Worm (Caenorhabditis elegans) whole organism, young adult: Measurements from ENCODE around the gene fbxb-14.

Experiments used
- D2030.7 ChIP-seq: fragments of 200-800 bp; sonication (Bioruptor generic); IDR thresholded peaks from 2 replicates; pipeline ENCODE4 v1.3.6; 2022; ENCODE audit warnings: missing genetic modification reagents, missing genetic modification characterization, missing compliant biosample characterization
- F33H1.4 ChIP-seq: fragments of 200-800 bp; sonication (Bioruptor generic); IDR thresholded peaks from 2 replicates; pipeline ENCODE4 v1.3.6; 2022; ENCODE audit warnings: missing genetic modification reagents, missing genetic modification characterization, missing compliant biosample characterization
- F39B2.1 ChIP-seq: fragments of 200-800 bp; sonication (Bioruptor generic); IDR thresholded peaks from 2 replicates; pipeline ENCODE4 v1.3.6; 2022; ENCODE audit warnings: missing genetic modification reagents, missing genetic modification characterization, missing compliant biosample characterization
- F49E8.2 ChIP-seq: sonication (generic microtip); optimal IDR thresholded peaks from 3 replicates; lab custom pipeline; 2017; ENCODE audit warnings: missing genetic modification characterization, mild to moderate bottlenecking, missing compliant biosample characterization, antibody characterized with exemption, moderate library complexity; ENCODE audit not compliant: insufficient read depth
- F52B5.7 ChIP-seq: sonication (generic microtip); optimal IDR thresholded peaks from 2 replicates; lab custom pipeline; 2016; ENCODE audit warnings: mild to moderate bottlenecking, missing genetic modification characterization, missing compliant biosample characterization
- T07F8.4 ChIP-seq: sonication (generic microtip); optimal IDR thresholded peaks from 2 replicates; lab custom pipeline; 2016; ENCODE audit warnings: mild to moderate bottlenecking, missing genetic modification characterization, moderate library complexity, missing compliant biosample characterization
- Y53F4B.3 ChIP-seq: fragments of 200-800 bp; sonication (Bioruptor generic); IDR thresholded peaks from 2 replicates; pipeline ENCODE4 v1.3.6; 2022; ENCODE audit warnings: missing genetic modification reagents, missing genetic modification characterization, missing compliant biosample characterization
- Y53G8AR.9 ChIP-seq: fragments of 200-800 bp; sonication (Bioruptor generic); conservative IDR thresholded peaks from 2 replicates; pipeline ENCODE4 v1.3.6; 2022; ENCODE audit warnings: missing genetic modification reagents, missing genetic modification characterization, missing compliant biosample characterization
- Y56A3A.18 ChIP-seq: fragments of 200-800 bp; sonication (Bioruptor generic); IDR thresholded peaks from 2 replicates; pipeline ENCODE4 v1.3.6; 2022; ENCODE audit warnings: missing genetic modification reagents, missing genetic modification characterization, missing compliant biosample characterization
- Y79H2A.3 ChIP-seq: fragments of 200-800 bp; sonication (Bioruptor generic); conservative IDR thresholded peaks from 2 replicates; pipeline ENCODE4 v1.3.6; 2022; ENCODE audit warnings: missing genetic modification reagents, missing genetic modification characterization, missing compliant biosample characterization
- akir-1 ChIP-seq: fragments of 200-800 bp; sonication (Bioruptor generic); optimal IDR thresholded peaks from 2 replicates; lab custom pipeline; 2018; ENCODE audit warnings: mild to moderate bottlenecking, missing genetic modification characterization, moderate library complexity, missing compliant biosample characterization
- aptf-2 ChIP-seq: fragments of 200-800 bp; sonication (Bioruptor generic); conservative IDR thresholded peaks from 2 replicates; pipeline ENCODE4 v1.3.6; 2022; ENCODE audit warnings: missing genetic modification reagents, missing genetic modification characterization, missing compliant biosample characterization
- attf-3 ChIP-seq: fragments of 200-800 bp; sonication (Bioruptor generic); conservative IDR thresholded peaks from 2 replicates; pipeline ENCODE4 v1.3.6; 2022; ENCODE audit warnings: missing genetic modification reagents, missing genetic modification characterization, missing compliant biosample characterization
- bed-1 ChIP-seq: fragments of 200-800 bp; sonication (Bioruptor generic); IDR thresholded peaks from 2 replicates; pipeline ENCODE4 v1.3.6; 2022; ENCODE audit warnings: missing genetic modification reagents, missing genetic modification characterization, missing compliant biosample characterization
- cebp-1 ChIP-seq, 2 experiments: fragments of 200-800 bp in 1 of 2; sonication (Bioruptor generic) in 1 of 2; sonication (generic microtip) in 1 of 2; IDR thresholded peaks in 1 of 2; optimal IDR thresholded peaks in 1 of 2; 2 replicates each; pipeline versions ENCODE4 v1.3.6 to Lab custom; 2017 to 2022; ENCODE audit warnings: missing compliant biosample characterization in 2 of 2, missing genetic modification characterization in 2 of 2, mild to moderate bottlenecking in 1 of 2, missing genetic modification reagents in 1 of 2, moderate library complexity in 1 of 2
- ceh-40 ChIP-seq: fragments of 200-800 bp; sonication (Bioruptor generic); IDR thresholded peaks from 2 replicates; pipeline ENCODE4 v1.3.6; 2022; ENCODE audit warnings: missing genetic modification characterization, missing compliant biosample characterization
- ceh-79 ChIP-seq: sonication (generic microtip); optimal IDR thresholded peaks from 2 replicates; lab custom pipeline; 2017; ENCODE audit warnings: mild to moderate bottlenecking, missing genetic modification characterization, missing compliant biosample characterization
- dpff-1 ChIP-seq: sonication (generic microtip); optimal IDR thresholded peaks from 2 replicates; lab custom pipeline; 2017; ENCODE audit warnings: mild to moderate bottlenecking, missing genetic modification characterization, missing compliant biosample characterization
- dpl-1 ChIP-seq: fragments of 150-350 bp; optimal IDR thresholded peaks from 2 replicates; lab custom pipeline; 2014; ENCODE audit warnings: missing biosample characterization, missing genetic modification reagents, missing genetic modification characterization
- ekl-4 ChIP-seq: fragments of 200-800 bp; sonication (Bioruptor generic); IDR thresholded peaks from 2 replicates; pipeline ENCODE4 v1.3.6; 2022; ENCODE audit warnings: missing genetic modification reagents, missing genetic modification characterization, missing compliant biosample characterization
- fkh-3 ChIP-seq: sonication (generic microtip); optimal IDR thresholded peaks from 2 replicates; lab custom pipeline; 2016; ENCODE audit warnings: mild to moderate bottlenecking, missing genetic modification characterization, missing compliant biosample characterization
- hlh-12 ChIP-seq: sonication (generic microtip); optimal IDR thresholded peaks from 2 replicates; lab custom pipeline; 2016; ENCODE audit warnings: missing genetic modification characterization, missing compliant biosample characterization
- hlh-26 ChIP-seq: fragments of 200-800 bp; sonication (Bioruptor generic); conservative IDR thresholded peaks from 2 replicates; pipeline ENCODE4 v1.3.6; 2022; ENCODE audit warnings: missing genetic modification reagents, missing genetic modification characterization, missing compliant biosample characterization
- hmg-1.2 ChIP-seq: fragments of 200-800 bp; sonication (Bioruptor generic); IDR thresholded peaks from 2 replicates; pipeline ENCODE4 v1.3.6; 2022; ENCODE audit warnings: missing genetic modification reagents, missing genetic modification characterization, missing compliant biosample characterization
- hrde-1 ChIP-seq: sonication (generic microtip); optimal IDR thresholded peaks from 2 replicates; lab custom pipeline; 2016; ENCODE audit warnings: missing genetic modification characterization, mild to moderate bottlenecking, missing compliant biosample characterization, moderate library complexity, missing genotype, missing genetic modification reagents, borderline replicate concordance
- hsf-1 ChIP-seq: fragments of 200-800 bp; sonication (Bioruptor generic); IDR thresholded peaks from 2 replicates; pipeline ENCODE4 v1.3.6; 2022; ENCODE audit warnings: missing genetic modification reagents, missing genetic modification characterization, missing compliant biosample characterization
- lin-26 ChIP-seq: fragments of 200-800 bp; sonication (Bioruptor generic); IDR thresholded peaks from 2 replicates; pipeline ENCODE4 v1.3.6; 2022; ENCODE audit warnings: missing genetic modification reagents, missing genetic modification characterization, missing compliant biosample characterization
- lsl-1 ChIP-seq: fragments of 200-800 bp; sonication (Bioruptor generic); optimal IDR thresholded peaks from 2 replicates; lab custom pipeline; 2018; ENCODE audit warnings: mild to moderate bottlenecking, missing genetic modification characterization, moderate library complexity, missing compliant biosample characterization
- lsy-27 ChIP-seq: sonication (generic microtip); optimal IDR thresholded peaks from 2 replicates; lab custom pipeline; 2017; ENCODE audit warnings: missing genetic modification characterization, mild to moderate bottlenecking, missing compliant biosample characterization, antibody characterized with exemption, missing genotype, borderline replicate concordance; ENCODE audit not compliant: insufficient read depth
- madf-6 ChIP-seq: fragments of 200-800 bp; sonication (Bioruptor generic); IDR thresholded peaks from 2 replicates; pipeline ENCODE4 v1.3.6; 2022; ENCODE audit warnings: missing genetic modification reagents, missing genetic modification characterization, missing compliant biosample characterization
- mel-28 ChIP-seq: sonication (generic microtip); optimal IDR thresholded peaks from 2 replicates; lab custom pipeline; 2016; ENCODE audit warnings: borderline replicate concordance, mild to moderate bottlenecking, missing genetic modification characterization, missing compliant biosample characterization
- nhr-27 ChIP-seq: fragments of 200-800 bp; sonication (Bioruptor generic); optimal IDR thresholded peaks from 2 replicates; lab custom pipeline; 2018; ENCODE audit warnings: mild to moderate bottlenecking, missing genetic modification characterization, moderate library complexity, missing compliant biosample characterization
- nhr-90 ChIP-seq: sonication (generic microtip); optimal IDR thresholded peaks from 2 replicates; lab custom pipeline; 2016; ENCODE audit warnings: missing genotype, mild to moderate bottlenecking, missing genetic modification characterization, missing compliant biosample characterization
- snpc-1.3 ChIP-seq: sonication (generic microtip); optimal IDR thresholded peaks from 2 replicates; lab custom pipeline; 2017; ENCODE audit warnings: missing genetic modification characterization, mild to moderate bottlenecking, missing compliant biosample characterization, antibody characterized with exemption, moderate library complexity, missing genotype, missing genetic modification reagents; ENCODE audit not compliant: insufficient read depth
- snpc-4 ChIP-seq, 5 experiments: fragments of 150-350 bp in 1 of 5; sonication (generic microtip) in 4 of 5; optimal IDR thresholded peaks; 2 replicates each; lab custom pipeline; 2014 to 2018; ENCODE audit warnings: missing genetic modification characterization in 5 of 5, missing biosample characterization in 3 of 5, antibody characterized with exemption in 2 of 5, mild to moderate bottlenecking in 2 of 5, missing compliant biosample characterization in 2 of 5, missing genotype in 2 of 5, moderate library complexity in 2 of 5, missing genetic modification reagents in 1 of 5
- tlf-1 ChIP-seq: fragments of 200-800 bp; sonication (Bioruptor generic); optimal IDR thresholded peaks from 2 replicates; lab custom pipeline; 2018; ENCODE audit warnings: mild to moderate bottlenecking, missing genetic modification characterization, missing compliant biosample characterization
- xnd-1 ChIP-seq: sonication (generic microtip); optimal IDR thresholded peaks from 2 replicates; lab custom pipeline; 2016; ENCODE audit warnings: missing genotype, missing genetic modification reagents, missing genetic modification characterization, missing compliant biosample characterization
- ztf-18 ChIP-seq: sonication (generic microtip); optimal IDR thresholded peaks from 2 replicates; lab custom pipeline; 2016; ENCODE audit warnings: missing genotype, mild to moderate bottlenecking, missing genetic modification characterization, missing compliant biosample characterization
- ztf-22 ChIP-seq: fragments of 200-800 bp; sonication (Bioruptor generic); optimal IDR thresholded peaks from 2 replicates; lab custom pipeline; 2018; ENCODE audit warnings: mild to moderate bottlenecking, missing genetic modification characterization, moderate library complexity, missing compliant biosample characterization

Gene fbxb-14

DNA sequence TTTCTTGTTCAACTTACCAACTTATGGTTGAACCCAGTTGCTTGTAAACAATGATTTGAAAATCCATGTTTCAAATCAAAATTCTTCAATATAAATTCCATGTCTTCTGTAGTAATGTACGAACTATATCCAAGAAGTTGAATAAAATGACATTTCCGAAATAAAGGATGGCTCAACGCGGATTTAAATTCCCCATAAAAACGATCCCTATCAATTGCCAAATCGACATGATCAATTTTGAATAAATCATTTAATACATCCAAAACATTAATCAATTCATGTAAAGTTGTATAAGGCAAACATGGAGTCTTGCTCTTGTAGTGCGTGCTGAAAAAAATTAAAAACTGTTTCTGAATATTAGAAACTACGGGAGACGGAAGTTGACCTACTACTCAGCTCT is 8.6 kb upstream of the fbxb-14 start, which contains the start of gene W08F4.10:
Gene W08F4.10, minus strand, starts transcription at position 101 of the 400 bp plus-strand sequence.
- TF ChIP-seq snpc-1.3 (tag; lab: Kevin White, UChicago) (no peak), madf-6 (GFP tag; lab: Robert Waterston, UW) (no peak), ztf-22 (no peak)

DNA sequence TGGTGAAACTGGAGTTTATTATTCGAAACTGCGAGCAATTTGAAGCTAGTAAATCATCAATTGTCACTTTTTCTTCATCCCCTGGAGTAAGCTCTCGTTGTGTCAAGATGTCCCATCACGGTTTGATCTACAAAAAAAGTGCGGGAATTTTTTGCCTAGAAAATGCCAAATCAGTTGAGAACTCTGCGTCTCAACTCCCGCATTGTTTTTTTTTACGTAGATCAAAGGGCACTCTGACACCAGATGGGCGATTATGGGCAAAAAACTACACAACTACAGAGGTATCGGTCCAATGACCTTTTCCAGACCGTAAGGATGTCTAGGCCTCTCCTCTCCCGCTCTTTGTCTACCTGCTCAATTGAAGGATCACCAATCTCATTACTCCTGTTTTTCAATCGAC is 5.0 kb upstream of the fbxb-14 start, which contains the start of gene fbxb-34:
Gene fbxb-34, plus strand, starts transcription at position 301 of the 400 bp plus-strand sequence.
- TF ChIP-seq hlh-12: no peak
- no peak for TF ChIP-seq T07F8.4
- TF ChIP-seq F33H1.4 (GFP tag; lab: Robert Waterston, UW): no peak
- TF ChIP-seq madf-6 (GFP tag; lab: Robert Waterston, UW): no peak
- no peak for TF ChIP-seq Y53F4B.3 (GFP tag; lab: Robert Waterston, UW)
- no peak for TF ChIP-seq nhr-90 (tag; lab: Kevin White, UChicago)
- no peak for TF ChIP-seq ekl-4 (GFP tag; lab: Robert Waterston, UW)
- TF ChIP-seq hrde-1 (tag; lab: Kevin White, UChicago): no peak
- TF ChIP-seq tlf-1: no peak
- no peak for TF ChIP-seq F39B2.1 (GFP tag; lab: Robert Waterston, UW)
- TF ChIP-seq lsy-27 (tag; lab: Kevin White, UChicago): no peak
- TF ChIP-seq dpl-1 (GFP tag; lab: Kevin White, UChicago): no peak
- no peak for TF ChIP-seq aptf-2
- no peak for TF ChIP-seq nhr-27 (tag; lab: Kevin White, UChicago)
- TF ChIP-seq lin-26 (GFP tag; lab: Robert Waterston, UW): no peak
- no peak for TF ChIP-seq cebp-1 (GFP tag; IDR thresholded peaks at IDR 0.05; lab: Robert Waterston, UW)
- TF ChIP-seq cebp-1 (tag; optimal IDR thresholded peaks at IDR 0.05; lab: Kevin White, UChicago): no peak
- no peak for TF ChIP-seq ceh-79 (tag; lab: Kevin White, UChicago)

DNA sequence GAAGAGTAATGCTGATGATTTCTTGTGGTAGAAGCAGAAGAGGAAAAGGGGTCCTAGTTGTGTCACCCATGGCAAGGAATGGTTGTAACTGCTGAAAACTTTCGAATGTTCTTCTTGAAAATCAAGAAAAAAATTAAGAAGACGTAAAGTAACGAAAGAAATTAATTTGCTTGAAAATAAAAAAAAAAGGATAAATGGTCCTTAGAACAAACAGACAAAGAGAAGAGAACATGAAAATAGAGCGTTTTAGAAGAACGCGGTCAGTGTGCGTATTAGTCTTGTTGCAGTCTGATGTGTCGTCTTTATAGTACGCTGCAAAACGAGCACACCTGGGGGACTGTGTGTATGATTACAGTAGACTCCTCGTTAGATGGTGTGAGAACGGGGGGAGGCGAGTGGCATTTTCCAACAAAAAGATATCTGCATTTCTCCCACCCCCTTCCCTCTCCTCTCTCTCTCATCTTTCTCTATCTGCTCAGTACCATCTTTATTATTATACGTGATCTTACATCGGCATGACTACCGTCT is 1.8 kb upstream of the fbxb-14 start, which contains the start of the genes W08F4.12 and W08F4.13:
Gene W08F4.12, minus strand, starts transcription at position 101 of the 528 bp plus-strand sequence.
Gene W08F4.13, plus strand, starts transcription at position 478 of the 528 bp plus-strand sequence.
- TF ChIP-seq mel-28 (tag; lab: Kevin White, UChicago): no peak
- TF ChIP-seq hlh-26 (GFP tag; lab: Robert Waterston, UW): no peak
- no peak for TF ChIP-seq ceh-40 (GFP tag; lab: Robert Waterston, UW)
- no peak for TF ChIP-seq Y79H2A.3
- TF ChIP-seq dpl-1 (GFP tag; lab: Kevin White, UChicago): no peak
- no peak for TF ChIP-seq fkh-3 (tag; lab: Kevin White, UChicago)
- no peak for TF ChIP-seq F52B5.7
- TF ChIP-seq bed-1 (GFP tag; lab: Robert Waterston, UW): no peak
- TF ChIP-seq dpff-1 (tag; lab: Kevin White, UChicago): no peak
- TF ChIP-seq ztf-18 (tag; lab: Kevin White, UChicago): no peak
- TF ChIP-seq, all 124 proteins: peak for 0

DNA sequence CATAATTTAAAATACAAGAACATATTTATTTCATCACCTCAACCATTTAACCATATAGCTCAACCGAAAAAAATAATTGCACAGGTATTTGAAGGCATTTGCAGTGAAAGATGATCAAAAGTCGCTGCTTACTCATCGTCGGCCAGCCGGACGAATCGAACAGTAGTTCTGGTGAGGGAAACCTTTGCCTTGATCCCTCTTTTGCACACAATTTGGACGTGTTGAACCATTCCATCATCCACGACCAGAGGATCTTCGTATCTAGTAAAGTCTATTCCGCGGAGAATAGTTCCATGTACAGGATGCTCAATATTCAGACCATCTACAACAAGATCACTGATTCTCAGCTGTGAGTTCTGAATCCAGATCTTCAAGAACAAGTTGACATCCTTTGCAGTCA is 566 bp downstream of the fbxb-14 start:
- peak; percentile 1 for TF ChIP-seq lsl-1
- TF ChIP-seq Y53G8AR.9 (GFP tag; lab: Robert Waterston, UW): 0 out of 2 replicates have a peak, but pooled peaks have one; percentile 51
- TF ChIP-seq akir-1 (GFP tag; lab: Kevin White, UChicago): no peak
- TF ChIP-seq Y56A3A.18 (GFP tag; lab: Robert Waterston, UW): 0 out of 2 replicates have a peak, but pooled peaks have one; percentile 25
- TF ChIP-seq Y79H2A.3: 0 out of 2 replicates have a peak, but pooled peaks have one; percentile 7
- TF ChIP-seq hmg-1.2 (GFP tag; lab: Robert Waterston, UW): 0 out of 2 replicates have a peak, but pooled peaks have one; percentile 20
- no peak for TF ChIP-seq attf-3
- peak; percentile 32; the same call in 1 of the 2 replicates for TF ChIP-seq D2030.7 (GFP tag; lab: Robert Waterston, UW)
- peak; percentile 9 for TF ChIP-seq xnd-1 (tag; lab: Kevin White, UChicago)
- no peak for TF ChIP-seq snpc-4 (GFP tag; optimal IDR thresholded peaks at IDR 0.05; lab: Kevin White, UChicago)
- peak in 1 of 4 experiments; percentile 23 for TF ChIP-seq snpc-4 (tag; optimal IDR thresholded peaks at IDR 0.05; lab: Kevin White, UChicago)
- no peak for TF ChIP-seq aptf-2
- TF ChIP-seq hrde-1 (tag; lab: Kevin White, UChicago): peak; percentile 3
- peak; percentile 34 for TF ChIP-seq F49E8.2
- peak; percentile 66 for TF ChIP-seq ekl-4 (GFP tag; lab: Robert Waterston, UW)
- peak; percentile 45; the same call in 1 of the 2 replicates for TF ChIP-seq hsf-1 (GFP tag; lab: Robert Waterston, UW)
- peak; percentile 59 for TF ChIP-seq F52B5.7
